Fruit fly (Drosophila melanogaster) whole organism, embryonic: ENCODE data around the gene CG6409.

Experiments used
- Antp ChIP-seq: fragments of 200-800 bp; sonication (Bioruptor generic); optimal IDR thresholded peaks from 3 replicates; lab custom pipeline; 2016; ENCODE audit warnings: missing biosample characterization, missing genetic modification characterization
- Atf-2 ChIP-seq: fragments of 200-800 bp; sonication (Bioruptor generic); optimal IDR thresholded peaks from 2 replicates; lab custom pipeline; 2016; ENCODE audit warnings: missing biosample characterization, missing genetic modification characterization
- CG12071 ChIP-seq: fragments of 200-800 bp; sonication (Bioruptor generic); optimal IDR thresholded peaks from 3 replicates; lab custom pipeline; 2018; ENCODE audit warnings: missing biosample characterization, mild to moderate bottlenecking, missing genetic modification characterization
- CG2199 ChIP-seq: fragments of 200-800 bp; sonication (Bioruptor generic); IDR thresholded peaks from 3 replicates; pipeline ENCODE4 v1.3.6; 2022; ENCODE audit warnings: missing biosample characterization, missing genetic modification characterization
- CG2678 ChIP-seq: fragments of 200-800 bp; sonication (Bioruptor generic); optimal IDR thresholded peaks from 3 replicates; lab custom pipeline; 2019; ENCODE audit warnings: missing biosample characterization, mild to moderate bottlenecking, missing genetic modification characterization, moderate library complexity
- CG34224 ChIP-seq: fragments of 200-800 bp; sonication (Bioruptor generic); IDR thresholded peaks from 3 replicates; pipeline ENCODE4 v1.3.6; 2022; ENCODE audit warnings: missing biosample characterization, missing genetic modification characterization; ENCODE audit not compliant: partially characterized antibody
- CG34376 ChIP-seq: fragments of 200-800 bp; sonication (Bioruptor generic); optimal IDR thresholded peaks from 2 replicates; lab custom pipeline; 2018; ENCODE audit warnings: missing biosample characterization, mild to moderate bottlenecking, missing genetic modification characterization
- CG4404 ChIP-seq: fragments of 200-800 bp; sonication (Bioruptor generic); IDR thresholded peaks from 2 replicates; pipeline ENCODE4 v1.3.6; 2022; ENCODE audit warnings: missing biosample characterization, missing genetic modification characterization
- CG5953 ChIP-seq: fragments of 200-800 bp; sonication (Bioruptor generic); IDR thresholded peaks from 2 replicates; pipeline ENCODE4 v1.3.6; 2022; ENCODE audit warnings: missing biosample characterization, missing genetic modification characterization
- CG7556 ChIP-seq: fragments of 200-800 bp; sonication (Bioruptor generic); optimal IDR thresholded peaks from 2 replicates; lab custom pipeline; 2017; ENCODE audit warnings: missing biosample characterization, mild to moderate bottlenecking, missing genetic modification characterization
- CG7786 ChIP-seq: fragments of 200-800 bp; sonication (Bioruptor generic); optimal IDR thresholded peaks from 2 replicates; lab custom pipeline; 2016; ENCODE audit warnings: missing biosample characterization, missing genetic modification characterization
- CG7963 ChIP-seq: fragments of 200-800 bp; sonication (Bioruptor generic); IDR thresholded peaks from 3 replicates; pipeline ENCODE4 v1.3.6; 2022; ENCODE audit warnings: missing biosample characterization, missing genetic modification characterization; ENCODE audit not compliant: partially characterized antibody
- CG9727 ChIP-seq: fragments of 200-800 bp; sonication (Bioruptor generic); optimal IDR thresholded peaks from 3 replicates; lab custom pipeline; 2017; ENCODE audit warnings: missing biosample characterization, mild to moderate bottlenecking, missing genetic modification characterization
- Dip2 ChIP-seq: fragments of 200-800 bp; sonication (Bioruptor generic); IDR thresholded peaks from 2 replicates; pipeline ENCODE4 v1.3.6; 2022; ENCODE audit warnings: missing biosample characterization, missing genetic modification characterization
- Eip74EF ChIP-seq, 2 experiments: fragments of 200-800 bp in 1 of 2; fragments of >200 bp in 1 of 2; sonication (Bioruptor generic) in 1 of 2; optimal IDR thresholded peaks; 2 replicates each; lab custom pipeline; 2017 to 2019; ENCODE audit warnings: missing biosample characterization in 2 of 2, missing genetic modification characterization in 2 of 2, mild to moderate bottlenecking in 1 of 2, moderate library complexity in 1 of 2
- Ets65A ChIP-seq: fragments of 200-800 bp; sonication (Bioruptor generic); peaks from one replicate; lab custom pipeline; 2016; ENCODE audit warnings: missing biosample characterization, missing genetic modification characterization
- HmgD ChIP-seq: fragments of 200-800 bp; sonication (Bioruptor generic); optimal IDR thresholded peaks from 3 replicates; lab custom pipeline; 2016; ENCODE audit warnings: missing biosample characterization, missing genetic modification characterization
- Hmx ChIP-seq: fragments of 200-800 bp; sonication (Bioruptor generic); optimal IDR thresholded peaks from 2 replicates; lab custom pipeline; 2016; ENCODE audit warnings: missing biosample characterization, missing genetic modification characterization
- Nf-YC ChIP-seq: fragments of 200-800 bp; optimal IDR thresholded peaks from 3 replicates; lab custom pipeline; 2019; ENCODE audit warnings: missing biosample characterization, mild to moderate bottlenecking, missing genetic modification characterization, moderate library complexity
- Rx ChIP-seq: fragments of 200-800 bp; sonication (Bioruptor generic); IDR thresholded peaks from 2 replicates; pipeline ENCODE4 v1.3.6; 2022; ENCODE audit warnings: missing biosample characterization, missing genetic modification characterization
- abd-A ChIP-seq: fragments of 200-800 bp; sonication (Bioruptor generic); optimal IDR thresholded peaks from 3 replicates; lab custom pipeline; 2019; ENCODE audit warnings: missing biosample characterization, mild to moderate bottlenecking, missing genetic modification characterization, moderate library complexity
- ato ChIP-seq: fragments of 200-800 bp; sonication (Bioruptor generic); IDR thresholded peaks from 2 replicates; pipeline ENCODE4 v1.3.6; 2022; ENCODE audit warnings: missing biosample characterization, missing genetic modification characterization; ENCODE audit not compliant: partially characterized antibody
- chm ChIP-seq: fragments of 200-800 bp; sonication (Bioruptor generic); IDR thresholded peaks from 2 replicates; pipeline ENCODE4 v1.3.6; 2022; ENCODE audit warnings: missing biosample characterization, missing genetic modification characterization
- disco-r ChIP-seq: fragments of 200-800 bp; sonication (Bioruptor generic); optimal IDR thresholded peaks from 2 replicates; lab custom pipeline; 2016; ENCODE audit warnings: missing biosample characterization, missing genetic modification characterization
- exex ChIP-seq: fragments of 200-800 bp; sonication (Bioruptor generic); optimal IDR thresholded peaks from 4 replicates; lab custom pipeline; 2018; ENCODE audit warnings: missing biosample characterization, mild to moderate bottlenecking, missing genetic modification characterization, moderate library complexity
- grn ChIP-seq: fragments of 200-800 bp; sonication (Bioruptor generic); optimal IDR thresholded peaks from 3 replicates; lab custom pipeline; 2017; ENCODE audit warnings: missing biosample characterization, missing genetic modification characterization
- gsb ChIP-seq: fragments of 200-800 bp; sonication (Bioruptor generic); IDR thresholded peaks from 2 replicates; pipeline ENCODE4 v1.3.6; 2022; ENCODE audit warnings: missing biosample characterization, missing genetic modification characterization
- hth ChIP-seq: fragments of >200 bp; optimal IDR thresholded peaks from 2 replicates; lab custom pipeline; 2017; ENCODE audit warnings: inconsistent platforms
- jing ChIP-seq: fragments of 200-800 bp; sonication (Bioruptor generic); optimal IDR thresholded peaks from 2 replicates; lab custom pipeline; 2018; ENCODE audit warnings: missing biosample characterization, mild to moderate bottlenecking, missing genetic modification characterization
- kah ChIP-seq: fragments of 200-800 bp; sonication (Bioruptor generic); optimal IDR thresholded peaks from 2 replicates; lab custom pipeline; 2018; ENCODE audit warnings: missing biosample characterization, mild to moderate bottlenecking, missing genetic modification characterization
- lilli ChIP-seq: fragments of 200-800 bp; sonication (Bioruptor generic); optimal IDR thresholded peaks from 3 replicates; lab custom pipeline; 2016; ENCODE audit warnings: missing biosample characterization, missing genetic modification characterization
- lola ChIP-seq, 3 experiments: fragments of >200 bp in 2 of 3; fragments of 200-800 bp in 1 of 3; sonication (Bioruptor generic) in 1 of 3; optimal IDR thresholded peaks; 2 replicates each; lab custom pipeline; 2017 to 2019; ENCODE audit warnings: missing biosample characterization in 3 of 3, missing genetic modification characterization in 3 of 3, mild to moderate bottlenecking in 1 of 3, moderate library complexity in 1 of 3
- nerfin-2 ChIP-seq: fragments of 200-800 bp; sonication (Bioruptor generic); IDR thresholded peaks from 2 replicates; pipeline ENCODE4 v1.3.6; 2022; ENCODE audit warnings: missing biosample characterization, missing genetic modification characterization; ENCODE audit not compliant: partially characterized antibody
- pum ChIP-seq: fragments of 200-800 bp; sonication (Bioruptor generic); optimal IDR thresholded peaks from 2 replicates; lab custom pipeline; 2016; ENCODE audit warnings: missing biosample characterization, missing genetic modification characterization
- ro ChIP-seq: fragments of 200-800 bp; sonication (Bioruptor generic); IDR thresholded peaks from 2 replicates; pipeline ENCODE4 v1.3.6; 2022; ENCODE audit warnings: missing biosample characterization, missing genetic modification characterization
- ssp ChIP-seq: fragments of 200-800 bp; sonication (Bioruptor generic); IDR thresholded peaks from 2 replicates; pipeline ENCODE4 v1.3.6; 2022; ENCODE audit warnings: missing biosample characterization, missing genetic modification characterization
- ttk ChIP-seq: fragments of 200-800 bp; sonication (Bioruptor generic); IDR thresholded peaks from 2 replicates; pipeline ENCODE4 v2.1.2; 2022; ENCODE audit warnings: missing biosample characterization, missing genetic modification characterization
- unc-4 ChIP-seq: fragments of 200-800 bp; sonication (Bioruptor generic); IDR thresholded peaks from 2 replicates; pipeline ENCODE4 v1.3.6; 2022; ENCODE audit warnings: missing biosample characterization, missing genetic modification characterization; ENCODE audit not compliant: partially characterized antibody
- zf30C ChIP-seq: fragments of 200-800 bp; sonication (Bioruptor generic); optimal IDR thresholded peaks from 3 replicates; lab custom pipeline; 2018; ENCODE audit warnings: missing biosample characterization, mild to moderate bottlenecking, missing genetic modification characterization

Gene CG6409

DNA sequence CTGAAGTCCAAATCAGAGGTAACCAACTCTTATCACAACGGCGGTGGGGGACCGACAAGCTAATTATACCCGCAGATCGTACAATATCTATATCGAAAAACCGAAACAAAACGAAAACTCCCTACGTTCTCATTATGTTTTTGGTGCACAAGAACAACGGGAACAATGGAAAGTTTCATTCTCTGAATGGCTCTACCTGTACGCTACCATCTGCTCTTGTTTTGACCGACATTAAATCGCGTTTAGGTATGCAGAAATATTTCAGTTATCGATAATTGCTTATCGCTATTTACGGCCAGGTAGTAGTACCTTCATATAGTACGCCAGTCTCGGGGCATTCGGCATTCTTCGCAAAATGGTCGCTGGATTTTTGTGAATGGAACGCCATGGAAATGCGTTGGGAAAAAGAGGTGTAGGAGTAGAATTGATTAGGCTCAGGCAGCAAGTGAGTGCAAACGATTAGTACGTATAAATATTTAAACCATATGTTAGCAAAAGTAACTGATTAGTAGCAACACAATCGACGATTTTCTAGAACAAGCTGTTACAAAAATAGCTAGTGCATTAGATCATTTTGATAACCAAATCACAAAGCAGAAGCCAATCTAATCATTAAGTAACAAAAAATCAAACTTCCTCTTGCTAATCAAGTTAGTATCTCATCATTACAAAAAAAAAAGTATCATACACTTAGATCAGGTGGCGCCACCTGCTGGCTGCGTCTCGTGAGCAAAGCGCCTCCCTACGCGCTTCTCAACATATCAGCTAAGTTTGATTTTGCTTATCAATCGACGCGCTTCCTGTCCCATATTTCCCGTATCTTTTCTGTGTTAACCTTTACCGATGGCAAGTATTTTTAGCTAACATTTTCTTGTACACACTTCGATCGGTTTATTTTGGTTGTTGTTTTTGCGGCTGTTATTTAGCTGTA, 19.4 kb downstream of the CG6409 start (continued):
- no peak for TF ChIP-seq Atf-2 (GFP tag; lab: Kevin White, UChicago)
- TF ChIP-seq Ets65A, result no peak
- TF ChIP-seq Antp (GFP tag; lab: Kevin White, UChicago), result no peak
- no peak for TF ChIP-seq ttk (GFP tag; lab: Robert Waterston, UW)
- TF ChIP-seq CG9727, result no peak
- no peak for TF ChIP-seq unc-4 (GFP tag; lab: Robert Waterston, UW)
- no peak for TF ChIP-seq CG5953
- TF ChIP-seq ro (GFP tag; lab: Robert Waterston, UW), result no peak
- no peak for TF ChIP-seq disco-r (GFP tag; lab: Kevin White, UChicago)
- no peak for TF ChIP-seq jing (GFP tag; lab: Kevin White, UChicago)
- TF ChIP-seq nerfin-2 (GFP tag; lab: Robert Waterston, UW), result no peak
- no peak for TF ChIP-seq ato (GFP tag; lab: Robert Waterston, UW)
- TF ChIP-seq CG34224, result no peak
- TF ChIP-seq Rx (GFP tag; lab: Robert Waterston, UW), result no peak
- peak; percentile 90 for TF ChIP-seq exex (tag; lab: Kevin White, UChicago)
- TF ChIP-seq CG7556 (GFP tag; lab: Kevin White, UChicago), result no peak
- TF ChIP-seq Nf-YC (tag; lab: Kevin White, UChicago), result no peak
- TF ChIP-seq CG7963 (GFP tag; lab: Robert Waterston, UW), result no peak
- TF ChIP-seq HmgD (GFP tag; lab: Kevin White, UChicago), result no peak
- no peak for TF ChIP-seq gsb (GFP tag; lab: Robert Waterston, UW)
- TF ChIP-seq pum (GFP tag; lab: Kevin White, UChicago), result no peak
- TF ChIP-seq CG2199 (GFP tag; lab: Robert Waterston, UW), result peak; percentile 18; the same call in 1 of the 3 replicates
- no peak for TF ChIP-seq zf30C (GFP tag; lab: Kevin White, UChicago)
- no peak for TF ChIP-seq CG2678
- no peak for TF ChIP-seq CG4404 (GFP tag; lab: Robert Waterston, UW)
- TF ChIP-seq CG7786, result no peak
- TF ChIP-seq lilli (GFP tag; lab: Kevin White, UChicago), result no peak
- TF ChIP-seq chm (GFP tag; lab: Robert Waterston, UW), result no peak
- TF ChIP-seq CG12071, result no peak
- TF ChIP-seq CG34376 (GFP tag; lab: Kevin White, UChicago), result peak; percentile 43
- no peak for TF ChIP-seq kah (GFP tag; lab: Kevin White, UChicago)
- TF ChIP-seq abd-A (tag; lab: Kevin White, UChicago), result no peak
- no peak for TF ChIP-seq hth
- no peak for TF ChIP-seq ssp (GFP tag; lab: Robert Waterston, UW)
- TF ChIP-seq lola (GFP tag; optimal IDR thresholded peaks at IDR 0.05; lab: Kevin White, UChicago), result no peak
- TF ChIP-seq Eip74EF (GFP tag; optimal IDR thresholded peaks at IDR 0.05; lab: Kevin White, UChicago), result peak in 1 of 2 experiments; percentile 43
- peak; percentile 74 for TF ChIP-seq grn (GFP tag; lab: Kevin White, UChicago)
- TF ChIP-seq Hmx (GFP tag; lab: Kevin White, UChicago), result no peak
- TF ChIP-seq Dip2 (GFP tag; lab: Robert Waterston, UW), result no peak
